Worm (Caenorhabditis elegans): ENCODE results near the gene nhr-221.
"Not testable (repeated sequence)": the region's sequence is repeated elsewhere in the genome, so short reads cannot be mapped to it uniquely, and the experiment has no call there.

nhr-221 gene

DNA sequence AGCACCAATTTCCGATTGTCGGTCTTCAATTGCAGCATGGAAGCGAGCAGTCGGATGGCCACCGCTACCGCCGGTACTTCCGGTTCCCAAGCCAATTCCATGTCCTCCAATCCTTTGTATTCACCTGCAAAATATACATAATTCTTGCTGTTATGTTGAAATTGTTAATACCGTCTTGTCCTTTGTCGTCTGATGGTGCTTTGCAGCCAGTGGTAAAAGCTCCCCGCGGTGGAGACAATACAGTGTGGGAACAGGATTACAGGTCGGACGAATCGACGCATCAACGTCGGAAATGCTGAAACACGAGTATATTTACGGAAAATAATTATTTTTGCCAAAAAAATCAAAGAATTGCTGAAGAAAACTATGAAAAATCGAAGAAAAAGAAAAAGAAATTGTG lies 29.2 kb upstream of the nhr-221 start, which contains the start of gene T24A6.17:
Gene T24A6.17 (minus strand): TSS at position 101 of the 400 bp plus-strand sequence.
- not testable (repeated sequence) for TF ChIP-seq lin-15B (tag; optimal IDR thresholded peaks at IDR 0.05); nhr-28 (tag; optimal IDR thresholded peaks at IDR 0.05); fkh-10 (GFP tag; optimal IDR thresholded peaks at IDR 0.05)

DNA sequence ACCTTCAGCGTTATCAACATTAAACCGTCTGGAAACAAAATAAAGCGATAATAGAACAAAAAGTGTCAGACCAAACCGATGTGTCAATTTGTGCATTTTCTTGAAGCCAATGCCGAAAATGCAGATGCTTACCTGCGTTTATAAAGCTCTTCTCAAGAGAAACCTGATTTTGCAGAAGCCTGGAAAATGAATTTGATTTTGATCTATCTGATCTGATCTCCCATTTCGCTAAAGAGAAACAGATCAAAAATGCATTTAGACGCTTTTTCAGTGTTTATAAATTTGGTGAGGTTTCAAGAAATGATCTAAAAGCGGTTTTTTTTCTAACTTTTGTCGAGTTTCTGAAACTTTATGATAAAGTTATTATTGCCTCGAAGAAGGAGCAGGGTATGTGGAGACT lies 27.7 kb upstream of the nhr-221 start, which contains the start of gene T24A6.16:
Gene T24A6.16 (minus strand): TSS at position 101 of the 400 bp plus-strand sequence.
- TF ChIP-seq hpl-2 (GFP tag; optimal IDR thresholded peaks at IDR 0.05); elt-3 (tag; optimal IDR thresholded peaks at IDR 0.05); lin-39 (tag; optimal IDR thresholded peaks at IDR 0.05): not testable (repeated sequence)

DNA sequence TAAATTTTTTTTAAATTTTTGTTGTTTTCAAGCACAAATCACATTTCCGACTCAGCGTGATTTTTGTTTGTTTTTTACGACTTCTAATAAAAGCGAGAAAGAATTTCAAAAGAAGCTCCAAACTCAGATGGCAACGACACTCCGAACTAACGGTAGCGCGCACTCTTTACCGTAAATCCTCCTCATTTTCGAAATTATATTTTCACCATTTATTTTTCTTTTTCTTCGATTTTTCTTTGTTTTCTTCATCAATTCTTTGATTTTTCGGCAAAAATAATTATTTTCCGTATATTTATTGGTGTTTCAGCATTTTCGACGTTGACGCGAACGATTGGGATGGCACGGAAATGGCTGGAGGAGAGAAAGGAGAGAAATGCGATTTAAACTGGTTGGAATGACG lies 23.6 kb upstream of the nhr-221 start, which contains the start of gene T24A6.1:
Gene T24A6.1 (plus strand): TSS at position 301 of the 400 bp plus-strand sequence.
- TF ChIP-seq pag-3 (tag; optimal IDR thresholded peaks at IDR 0.05; ENCODE audit: borderline replicate concordance, insufficient read depth); nhr-90 (tag; optimal IDR thresholded peaks at IDR 0.05; ENCODE audit: poor library complexity); fkh-4 (tag; optimal IDR thresholded peaks at IDR 0.05; ENCODE audit: borderline replicate concordance): not testable (repeated sequence)

DNA sequence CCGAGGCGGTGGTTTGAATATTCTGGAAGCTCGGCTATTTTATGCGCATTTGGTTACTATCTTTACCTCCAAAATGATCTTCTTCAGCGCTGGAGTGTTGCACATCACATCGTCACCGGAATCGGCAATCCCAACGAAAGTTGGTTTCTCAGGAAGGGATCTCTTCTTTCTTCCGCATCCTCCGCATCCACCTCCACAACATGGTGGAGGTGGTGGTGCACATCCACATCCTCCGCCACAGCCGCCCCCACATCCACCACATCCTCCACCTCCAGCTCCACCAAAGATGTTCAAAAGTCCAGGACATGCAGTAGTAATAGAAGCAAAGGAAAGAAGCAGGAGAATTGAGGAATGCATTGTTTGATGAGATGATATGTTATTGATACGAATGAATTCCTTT lies 22.3 kb upstream of the nhr-221 start, which contains the start of gene grl-31:
Gene grl-31 (minus strand): TSS at position 357 of the 400 bp plus-strand sequence.
- TF ChIP-seq ama-1 (optimal IDR thresholded peaks at IDR 0.05) = no peak
- no peak for TF ChIP-seq pax-3 (tag; optimal IDR thresholded peaks at IDR 0.05)
- TF ChIP-seq elt-2 (tag; optimal IDR thresholded peaks at IDR 0.05) = no peak
- no peak for TF ChIP-seq jun-1 (tag; optimal IDR thresholded peaks at IDR 0.05)
- TF ChIP-seq nhr-28 (tag; optimal IDR thresholded peaks at IDR 0.05) = no peak
- no peak for TF ChIP-seq nhr-19 (GFP tag; conservative IDR thresholded peaks at IDR 0.05)
- no peak for TF ChIP-seq ceh-90 (tag; optimal IDR thresholded peaks at IDR 0.05)
- TF ChIP-seq hpl-2 (GFP tag; optimal IDR thresholded peaks at IDR 0.05) = no peak
- no peak for TF ChIP-seq mdl-1 (tag; optimal IDR thresholded peaks at IDR 0.05)
- TF ChIP-seq lir-3 (tag; optimal IDR thresholded peaks at IDR 0.05; ENCODE audit: poor library complexity) = no peak
- no peak for TF ChIP-seq nhr-20 (tag; optimal IDR thresholded peaks at IDR 0.05)
- TF ChIP-seq nhr-76 (tag; optimal IDR thresholded peaks at IDR 0.05) = no peak
- no peak for TF ChIP-seq irx-1 (tag; optimal IDR thresholded peaks at IDR 0.05)
- no peak for TF ChIP-seq sptf-1 (tag; optimal IDR thresholded peaks at IDR 0.05)
- TF ChIP-seq sup-37 (GFP tag; optimal IDR thresholded peaks at IDR 0.05) = no peak
- no peak for TF ChIP-seq nhr-77 (tag; optimal IDR thresholded peaks at IDR 0.05)
- TF ChIP-seq hlh-17 (GFP tag; optimal IDR thresholded peaks at IDR 0.05; ENCODE audit: borderline replicate concordance) = no peak
- no peak for TF ChIP-seq snpc-4 (tag; optimal IDR thresholded peaks at IDR 0.05)
- no peak for TF ChIP-seq C34B4.2 (tag; optimal IDR thresholded peaks at IDR 0.05)
- no peak for TF ChIP-seq tlp-1 (tag; optimal IDR thresholded peaks at IDR 0.05)

DNA sequence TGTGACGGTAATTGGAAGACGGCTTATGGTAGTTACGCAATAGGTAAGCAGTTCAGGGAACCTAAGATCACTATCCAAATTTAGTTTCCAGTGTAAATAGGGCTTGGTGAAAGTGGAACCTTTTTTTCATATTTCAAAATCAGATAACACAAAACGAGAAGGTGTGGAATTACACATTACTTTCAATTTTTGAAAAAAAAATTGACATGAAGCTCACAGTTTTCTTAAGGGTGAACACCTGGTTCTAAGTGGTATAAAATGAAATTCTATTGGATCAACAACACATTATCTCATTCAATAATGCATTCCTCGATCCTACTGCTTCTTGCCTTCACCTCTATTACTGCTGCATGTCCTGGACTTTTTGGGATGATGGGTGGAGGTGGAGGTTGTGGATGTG lies 20.8 kb upstream of the nhr-221 start, which contains the start of gene grl-30:
Gene grl-30 (plus strand): TSS at position 301 of the 400 bp plus-strand sequence.
- TF ChIP-seq sptf-1 (tag; optimal IDR thresholded peaks at IDR 0.05) = no peak
- no peak for TF ChIP-seq ceh-8 (GFP tag; optimal IDR thresholded peaks at IDR 0.05)
- no peak for TF ChIP-seq ceh-88 (GFP tag; IDR thresholded peaks at IDR 0.05)
- no peak for TF ChIP-seq sup-37 (GFP tag; optimal IDR thresholded peaks at IDR 0.05)
- no peak for TF ChIP-seq unc-98 (GFP tag; IDR thresholded peaks at IDR 0.05)
- no peak for TF ChIP-seq nhr-28 (tag; optimal IDR thresholded peaks at IDR 0.05)
- TF ChIP-seq mef-2 (tag; optimal IDR thresholded peaks at IDR 0.05) = no peak
- TF ChIP-seq lin-13 (GFP tag; optimal IDR thresholded peaks at IDR 0.05) = no peak
- no peak for TF ChIP-seq ztf-4 (tag; optimal IDR thresholded peaks at IDR 0.05)
- TF ChIP-seq lin-39 (tag; optimal IDR thresholded peaks at IDR 0.05) = no peak
- no peak for TF ChIP-seq ceh-82 (tag; optimal IDR thresholded peaks at IDR 0.05)
- TF ChIP-seq elt-3 (tag; optimal IDR thresholded peaks at IDR 0.05) = no peak
- no peak for TF ChIP-seq nhr-237 (tag; optimal IDR thresholded peaks at IDR 0.05)
